Worm (Caenorhabditis elegans) whole organism, young adult: ENCODE measurements around the gene C46C2.5.

Experiments
- C17E4.6 ChIP-seq: fragments of 200-800 bp; sonication (Bioruptor generic); IDR thresholded peaks from 2 replicates; pipeline ENCODE4 v1.3.6; 2022; ENCODE audit warnings: missing genetic modification reagents, missing genetic modification characterization, missing compliant biosample characterization
- F22D6.2 ChIP-seq: sonication (generic microtip); optimal IDR thresholded peaks from 2 replicates; lab custom pipeline; 2016; ENCODE audit warnings: mild to moderate bottlenecking, missing genetic modification characterization, missing compliant biosample characterization
- F33H1.4 ChIP-seq: fragments of 200-800 bp; sonication (Bioruptor generic); IDR thresholded peaks from 2 replicates; pipeline ENCODE4 v1.3.6; 2022; ENCODE audit warnings: missing genetic modification reagents, missing genetic modification characterization, missing compliant biosample characterization
- F37B4.10 ChIP-seq: fragments of 200-800 bp; sonication (Bioruptor generic); IDR thresholded peaks from 2 replicates; pipeline ENCODE4 v1.3.6; 2022; ENCODE audit warnings: missing genetic modification characterization, missing compliant biosample characterization
- F39B2.1 ChIP-seq: fragments of 200-800 bp; sonication (Bioruptor generic); IDR thresholded peaks from 2 replicates; pipeline ENCODE4 v1.3.6; 2022; ENCODE audit warnings: missing genetic modification reagents, missing genetic modification characterization, missing compliant biosample characterization
- Y56A3A.18 ChIP-seq: fragments of 200-800 bp; sonication (Bioruptor generic); IDR thresholded peaks from 2 replicates; pipeline ENCODE4 v1.3.6; 2022; ENCODE audit warnings: missing genetic modification reagents, missing genetic modification characterization, missing compliant biosample characterization
- Y95B8A.8 ChIP-seq: fragments of 200-800 bp; sonication (Bioruptor generic); IDR thresholded peaks from 2 replicates; pipeline ENCODE4 v1.3.6; 2022; ENCODE audit warnings: missing genetic modification reagents, missing genetic modification characterization, missing compliant biosample characterization
- dox-1 ChIP-seq: fragments of 200-800 bp; sonication (Bioruptor generic); IDR thresholded peaks from 2 replicates; pipeline ENCODE4 v1.3.6; 2022; ENCODE audit warnings: missing genetic modification reagents, missing genetic modification characterization, missing compliant biosample characterization
- efl-1 ChIP-seq: fragments of 150-350 bp; optimal IDR thresholded peaks from 2 replicates; lab custom pipeline; 2014; ENCODE audit warnings: missing biosample characterization, missing genetic modification reagents, missing genetic modification characterization
- ets-4 ChIP-seq: fragments of 200-800 bp; sonication (Bioruptor generic); optimal IDR thresholded peaks from 2 replicates; lab custom pipeline; 2018; ENCODE audit warnings: mild to moderate bottlenecking, missing genetic modification characterization, missing compliant biosample characterization
- fkh-3 ChIP-seq: sonication (generic microtip); optimal IDR thresholded peaks from 2 replicates; lab custom pipeline; 2016; ENCODE audit warnings: mild to moderate bottlenecking, missing genetic modification characterization, missing compliant biosample characterization
- lsy-27 ChIP-seq: sonication (generic microtip); optimal IDR thresholded peaks from 2 replicates; lab custom pipeline; 2017; ENCODE audit warnings: missing genetic modification characterization, mild to moderate bottlenecking, missing compliant biosample characterization, antibody characterized with exemption, missing genotype, borderline replicate concordance; ENCODE audit not compliant: insufficient read depth
- madf-10 ChIP-seq: sonication (generic microtip); optimal IDR thresholded peaks from 2 replicates; lab custom pipeline; 2016; ENCODE audit warnings: mild to moderate bottlenecking, missing genetic modification characterization, missing compliant biosample characterization
- madf-6 ChIP-seq: fragments of 200-800 bp; sonication (Bioruptor generic); IDR thresholded peaks from 2 replicates; pipeline ENCODE4 v1.3.6; 2022; ENCODE audit warnings: missing genetic modification reagents, missing genetic modification characterization, missing compliant biosample characterization
- mes-4 ChIP-seq: sonication (generic microtip); optimal IDR thresholded peaks from 2 replicates; lab custom pipeline; 2016; ENCODE audit warnings: missing genotype, missing genetic modification characterization, missing compliant biosample characterization
- mxl-1 ChIP-seq: sonication (generic microtip); optimal IDR thresholded peaks from 2 replicates; lab custom pipeline; 2016; ENCODE audit warnings: missing genetic modification characterization, missing compliant biosample characterization
- nfya-2 ChIP-seq: fragments of 200-800 bp; sonication (Bioruptor generic); IDR thresholded peaks from 2 replicates; pipeline ENCODE4 v1.3.6; 2022; ENCODE audit warnings: missing genetic modification reagents, missing genetic modification characterization, missing compliant biosample characterization
- pbrm-1 ChIP-seq: fragments of 200-800 bp; sonication (Bioruptor generic); IDR thresholded peaks from 2 replicates; pipeline ENCODE4 v1.3.6; 2022; ENCODE audit warnings: missing genetic modification reagents, missing genetic modification characterization, missing compliant biosample characterization
- tlf-1 ChIP-seq: fragments of 200-800 bp; sonication (Bioruptor generic); optimal IDR thresholded peaks from 2 replicates; lab custom pipeline; 2018; ENCODE audit warnings: mild to moderate bottlenecking, missing genetic modification characterization, missing compliant biosample characterization
- unc-62 ChIP-seq: fragments of 150-350 bp; optimal IDR thresholded peaks from 2 replicates; lab custom pipeline; 2014; ENCODE audit warnings: missing biosample characterization, missing genetic modification reagents, missing genetic modification characterization

The C46C2.5 gene

ce11 chrIV:9146111-9146510 lies 46.3 kb downstream of the C46C2.5 start, which contains the start of gene daf-10:
TSS of gene daf-10 (minus strand) at chrIV:9146211.
- TF ChIP-seq dox-1 (GFP tag; lab: Robert Waterston, UW): no peak
- TF ChIP-seq tlf-1 (GFP tag; lab: Kevin White, UChicago): no peak
- no peak for TF ChIP-seq efl-1 (GFP tag; lab: Kevin White, UChicago)
- no peak for TF ChIP-seq madf-10 (tag; lab: Kevin White, UChicago)
- TF ChIP-seq pbrm-1 (GFP tag; lab: Robert Waterston, UW): no peak
- TF ChIP-seq C17E4.6 (GFP tag; lab: Robert Waterston, UW): no peak
- TF ChIP-seq Y95B8A.8 (GFP tag; lab: Robert Waterston, UW): no peak
- TF ChIP-seq mxl-1 (tag; lab: Kevin White, UChicago): no peak
- TF ChIP-seq F39B2.1: no peak
- no peak for TF ChIP-seq unc-62
- TF ChIP-seq nfya-2: no peak
- no peak for TF ChIP-seq fkh-3

DNA sequence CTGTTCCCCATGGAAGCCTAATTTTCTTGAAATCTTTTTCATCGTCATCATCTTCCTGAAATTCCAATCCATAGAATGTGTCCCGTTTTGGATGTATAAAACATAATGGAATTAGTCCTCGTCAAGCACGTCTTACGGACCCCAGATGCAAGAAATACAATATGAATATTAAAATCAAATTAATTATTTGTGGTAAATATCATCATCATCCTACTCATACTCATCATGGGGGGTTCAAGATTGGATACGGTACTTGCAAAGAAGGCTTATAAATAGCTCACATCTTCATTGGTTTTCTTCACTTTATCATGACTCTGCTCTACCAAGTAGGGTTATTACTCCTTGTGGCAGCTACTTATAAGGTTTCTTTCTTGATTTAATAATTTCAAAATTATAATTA lies 48.0 kb downstream of the C46C2.5 start, which contains the start of gene flp-1:
TSS of gene flp-1 (plus strand) at position 301 of the 400 bp plus-strand sequence.
- TF ChIP-seq F37B4.10 (no peak), F22D6.2 (no peak), Y95B8A.8 (GFP tag; lab: Robert Waterston, UW) (no peak), Y56A3A.18 (GFP tag; lab: Robert Waterston, UW) (no peak), pbrm-1 (GFP tag; lab: Robert Waterston, UW) (no peak), efl-1 (GFP tag; lab: Kevin White, UChicago) (no peak), ets-4 (GFP tag; lab: Kevin White, UChicago) (no peak), mes-4 (tag; lab: Kevin White, UChicago) (no peak), madf-6 (GFP tag; lab: Robert Waterston, UW) (no peak), unc-62 (no peak), lsy-27 (tag; lab: Kevin White, UChicago) (no peak), F33H1.4 (GFP tag; lab: Robert Waterston, UW) (no peak)
